Worm (Caenorhabditis elegans): Measurements from ENCODE around the gene meg-2.
A peak's percentile ranks its signal among the peaks of the same experiment; 100 is the strongest.

meg-2 gene

ce11 chrX:13917121-13917755, 8.7 kb downstream of the meg-2 start, which contains the start of gene ekl-5 (continued):
- peak; percentile 5 for TF ChIP-seq tbp1 (GFP tag; optimal IDR thresholded peaks at IDR 0.05)
- no peak for TF ChIP-seq ceh-91 (GFP tag; IDR thresholded peaks at IDR 0.05)
- no peak for TF ChIP-seq ceh-58 (GFP tag; IDR thresholded peaks at IDR 0.05)
- TF ChIP-seq T26A5.8 (tag; optimal IDR thresholded peaks at IDR 0.05): no peak
- TF ChIP-seq atf-7 (tag; optimal IDR thresholded peaks at IDR 0.05): no peak
- TF ChIP-seq pbrm-1 (GFP tag; IDR thresholded peaks at IDR 0.05): no peak
- no peak for TF ChIP-seq lag-1 (GFP tag; IDR thresholded peaks at IDR 0.05)
- TF ChIP-seq zfh-2 (GFP tag; conservative IDR thresholded peaks at IDR 0.05): peak; percentile 52; the same call in 1 of the 2 replicates
- no peak for TF ChIP-seq hsf-1 (GFP tag; IDR thresholded peaks at IDR 0.05)
- no peak for TF ChIP-seq Y56A3A.18 (GFP tag; IDR thresholded peaks at IDR 0.05)
- TF ChIP-seq snpc-4 (GFP tag; optimal IDR thresholded peaks at IDR 0.05): no peak
- TF ChIP-seq snpc-4 (tag; optimal IDR thresholded peaks at IDR 0.05): no peak
- TF ChIP-seq hlh-26 (GFP tag; conservative IDR thresholded peaks at IDR 0.05): no peak
- TF ChIP-seq ama-1 (optimal IDR thresholded peaks at IDR 0.05): no peak
- no peak for TF ChIP-seq ama-1 (GFP tag; optimal IDR thresholded peaks at IDR 0.05)
- no peak for TF ChIP-seq nfya-2 (GFP tag; IDR thresholded peaks at IDR 0.05)
- TF ChIP-seq B0261.1 (tag; optimal IDR thresholded peaks at IDR 0.05): no peak
- TF ChIP-seq cebp-1 (GFP tag; IDR thresholded peaks at IDR 0.05): no peak
- no peak for TF ChIP-seq cebp-1 (tag; optimal IDR thresholded peaks at IDR 0.05)
- TF ChIP-seq ztf-25 (GFP tag; IDR thresholded peaks at IDR 0.05): no peak
- peak; percentile 57 for TF ChIP-seq nhr-80 (tag; optimal IDR thresholded peaks at IDR 0.05)
- no peak for TF ChIP-seq sea-2 (GFP tag; IDR thresholded peaks at IDR 0.05)
- no peak for TF ChIP-seq rec-8 (tag; optimal IDR thresholded peaks at IDR 0.05)
- TF ChIP-seq attf-3 (GFP tag; conservative IDR thresholded peaks at IDR 0.05): no peak
- TF ChIP-seq tlf-1 (GFP tag; optimal IDR thresholded peaks at IDR 0.05): no peak
- no peak for TF ChIP-seq ets-4 (GFP tag; optimal IDR thresholded peaks at IDR 0.05)
- TF ChIP-seq lin-54 (GFP tag; optimal IDR thresholded peaks at IDR 0.05): no peak
- no peak for TF ChIP-seq dpl-1 (GFP tag; optimal IDR thresholded peaks at IDR 0.05)
- peak; percentile 17 for TF ChIP-seq K12H6.12 (tag; optimal IDR thresholded peaks at IDR 0.05)
- peak; percentile 43; the same call in 1 of the 2 replicates for TF ChIP-seq dox-1 (GFP tag; IDR thresholded peaks at IDR 0.05)
- no peak for TF ChIP-seq him-1 (tag; optimal IDR thresholded peaks at IDR 0.05)
- TF ChIP-seq ccch-3 (GFP tag; optimal IDR thresholded peaks at IDR 0.05): no peak
- no peak for TF ChIP-seq nhr-179 (tag; optimal IDR thresholded peaks at IDR 0.05)
- no peak for TF ChIP-seq madf-6 (GFP tag; IDR thresholded peaks at IDR 0.05)
- no peak for TF ChIP-seq mel-28 (tag; optimal IDR thresholded peaks at IDR 0.05; ENCODE audit: borderline replicate concordance)
- TF ChIP-seq F23B12.7 (tag; optimal IDR thresholded peaks at IDR 0.05; ENCODE audit: insufficient read depth): no peak
- TF ChIP-seq mes-4 (tag; optimal IDR thresholded peaks at IDR 0.05): no peak
- no peak for TF ChIP-seq Y79H2A.3 (GFP tag; conservative IDR thresholded peaks at IDR 0.05)
- no peak for TF ChIP-seq pha-4 (tag; optimal IDR thresholded peaks at IDR 0.05)
- no peak for TF ChIP-seq ztf-28 (GFP tag; IDR thresholded peaks at IDR 0.05)
- TF ChIP-seq B0336.3 (GFP tag; IDR thresholded peaks at IDR 0.05): no peak
- peak; percentile 74 for TF ChIP-seq lin-40 (tag; optimal IDR thresholded peaks at IDR 0.05)
- peak; percentile 92 for TF ChIP-seq hmg-1.2 (GFP tag; IDR thresholded peaks at IDR 0.05)
- no peak for TF ChIP-seq let-607 (tag; optimal IDR thresholded peaks at IDR 0.05)
- no peak for TF ChIP-seq nfyb-1 (GFP tag; IDR thresholded peaks at IDR 0.05)
- TF ChIP-seq egrh-3 (GFP tag; IDR thresholded peaks at IDR 0.05): no peak
- TF ChIP-seq somi-1 (GFP tag; optimal IDR thresholded peaks at IDR 0.05): no peak
- TF ChIP-seq unc-62 (GFP tag; optimal IDR thresholded peaks at IDR 0.05): no peak
- no peak for TF ChIP-seq snpc-1.1 (tag; optimal IDR thresholded peaks at IDR 0.05; ENCODE audit: insufficient read depth)

Measured in whole organism, young adult.